Worm (Caenorhabditis elegans) whole organism, L1 larva: ENCODE measurements around the gene E01G4.3.

Source experiments
- C16A3.4 ChIP-seq: fragments of 150-350 bp; optimal IDR thresholded peaks from 2 replicates; lab custom pipeline; 2014; ENCODE audit warnings: missing biosample characterization, missing genetic modification characterization
- C34B4.2 ChIP-seq: sonication (generic microtip); optimal IDR thresholded peaks from 2 replicates; lab custom pipeline; 2017; ENCODE audit warnings: mild to moderate bottlenecking, missing genetic modification characterization, missing compliant biosample characterization
- aha-1 ChIP-seq: fragments of 150-350 bp; optimal IDR thresholded peaks from 2 replicates; lab custom pipeline; 2014; ENCODE audit warnings: missing biosample characterization, missing genetic modification characterization
- ama-1 ChIP-seq: fragments of 150-350 bp; optimal IDR thresholded peaks from 2 replicates; lab custom pipeline; 2014
- ceh-82 ChIP-seq, 3 experiments: fragments of 150-350 bp in 1 of 3; sonication (generic microtip) in 2 of 3; optimal IDR thresholded peaks; 2 replicates each; lab custom pipeline; 2014 to 2017; ENCODE audit warnings: missing biosample characterization in 3 of 3, missing genetic modification characterization in 3 of 3
- ces-1 ChIP-seq: fragments of 150-350 bp; optimal IDR thresholded peaks from 2 replicates; lab custom pipeline; 2014; ENCODE audit warnings: missing biosample characterization, missing genetic modification reagents, missing genetic modification characterization
- dpl-1 ChIP-seq, 3 experiments: fragments of 150-350 bp in 2 of 3; sonication (generic microtip) in 1 of 3; optimal IDR thresholded peaks; 2 replicates each; lab custom pipeline; 2014 to 2017; ENCODE audit warnings: missing biosample characterization in 3 of 3, missing genetic modification characterization in 3 of 3, missing genetic modification reagents in 3 of 3
- dsc-1 ChIP-seq: sonication (generic microtip); optimal IDR thresholded peaks from 2 replicates; lab custom pipeline; 2016; ENCODE audit warnings: mild to moderate bottlenecking, missing genetic modification characterization, missing compliant biosample characterization
- efl-1 ChIP-seq, 4 experiments: fragments of 150-350 bp; optimal IDR thresholded peaks in 3 of 4; peaks in 1 of 4; 1 replicate in 1 of 4; 2 replicates in 3 of 4; lab custom pipeline; 2014; ENCODE audit warnings: missing biosample characterization in 2 of 4, missing genetic modification characterization in 2 of 4, missing genetic modification reagents in 2 of 4
- egl-27 ChIP-seq, 2 experiments: fragments of 150-350 bp in 1 of 2; sonication (generic microtip); optimal IDR thresholded peaks; 3 replicates each; lab custom pipeline; 2017 to 2018; ENCODE audit warnings: missing biosample characterization in 2 of 2, missing genetic modification characterization in 2 of 2, missing genetic modification reagents in 2 of 2
- elt-2 ChIP-seq: sonication (generic microtip); optimal IDR thresholded peaks from 2 replicates; lab custom pipeline; 2016; ENCODE audit warnings: missing genetic modification characterization, mild to moderate bottlenecking, inconsistent platforms, missing compliant biosample characterization, missing genetic modification reagents
- fkh-10 ChIP-seq: sonication (generic microtip); optimal IDR thresholded peaks from 2 replicates; lab custom pipeline; 2017; ENCODE audit warnings: missing biosample characterization, missing genetic modification reagents, missing genetic modification characterization
- fkh-4 ChIP-seq: sonication (generic microtip); optimal IDR thresholded peaks from 2 replicates; lab custom pipeline; 2016; ENCODE audit warnings: missing compliant biosample characterization, missing genetic modification characterization, borderline replicate concordance
- fkh-8 ChIP-seq: sonication (generic microtip); optimal IDR thresholded peaks from 2 replicates; lab custom pipeline; 2016; ENCODE audit warnings: mild to moderate bottlenecking, missing genetic modification characterization, missing compliant biosample characterization
- fos-1 ChIP-seq: fragments of 150-350 bp; optimal IDR thresholded peaks from 2 replicates; lab custom pipeline; 2014; ENCODE audit warnings: missing biosample characterization, missing genetic modification characterization
- hlh-17 ChIP-seq: fragments of 200-800 bp; sonication (Bioruptor generic); optimal IDR thresholded peaks from 2 replicates; lab custom pipeline; 2018; ENCODE audit warnings: missing genetic modification characterization, mild to moderate bottlenecking, missing compliant biosample characterization, moderate library complexity, borderline replicate concordance
- hlh-4 ChIP-seq: sonication (generic microtip); optimal IDR thresholded peaks from 2 replicates; lab custom pipeline; 2016; ENCODE audit warnings: mild to moderate bottlenecking, missing genetic modification characterization, missing compliant biosample characterization
- hpl-2 ChIP-seq: fragments of 150-350 bp; optimal IDR thresholded peaks from 2 replicates; lab custom pipeline; 2014; ENCODE audit warnings: missing biosample characterization, missing genetic modification reagents, missing genetic modification characterization
- irx-1 ChIP-seq: sonication (generic microtip); optimal IDR thresholded peaks from 2 replicates; lab custom pipeline; 2016; ENCODE audit warnings: missing genetic modification characterization, missing compliant biosample characterization
- isw-1 ChIP-seq: fragments of 200-800 bp; sonication (Bioruptor generic); IDR thresholded peaks from 2 replicates; pipeline ENCODE4 v1.3.6; 2022; ENCODE audit warnings: missing genetic modification characterization, missing compliant biosample characterization
- jun-1 ChIP-seq: fragments of 150-350 bp; optimal IDR thresholded peaks from 2 replicates; lab custom pipeline; 2014; ENCODE audit warnings: missing biosample characterization, missing genetic modification reagents, missing genetic modification characterization
- lin-15B ChIP-seq: fragments of 150-350 bp; sonication (generic microtip); optimal IDR thresholded peaks from 3 replicates; lab custom pipeline; 2014; ENCODE audit warnings: missing biosample characterization, missing genetic modification characterization
- lir-3 ChIP-seq: sonication (generic microtip); optimal IDR thresholded peaks from 2 replicates; lab custom pipeline; 2016; ENCODE audit warnings: mild to moderate bottlenecking, missing genetic modification characterization, moderate library complexity, missing compliant biosample characterization; ENCODE audit not compliant: poor library complexity
- mab-9 ChIP-seq: fragments of 200-800 bp; sonication (Bioruptor generic); IDR thresholded peaks from 2 replicates; pipeline ENCODE4 v1.3.6; 2022; ENCODE audit warnings: missing genetic modification reagents, missing genetic modification characterization, missing compliant biosample characterization
- mdl-1 ChIP-seq, 2 experiments: fragments of 150-350 bp; optimal IDR thresholded peaks; 2 replicates each; lab custom pipeline; 2014 to 2017; ENCODE audit warnings: missing biosample characterization in 2 of 2, missing genetic modification characterization in 2 of 2, inconsistent platforms in 1 of 2
- nhr-11 ChIP-seq: fragments of 150-350 bp; optimal IDR thresholded peaks from 2 replicates; lab custom pipeline; 2014; ENCODE audit warnings: missing biosample characterization, missing genetic modification characterization
- nhr-237 ChIP-seq: fragments of 150-350 bp; optimal IDR thresholded peaks from 2 replicates; lab custom pipeline; 2014; ENCODE audit warnings: missing biosample characterization, missing genetic modification characterization
- nhr-47 ChIP-seq: sonication (generic microtip); optimal IDR thresholded peaks from 2 replicates; lab custom pipeline; 2016; ENCODE audit warnings: mild to moderate bottlenecking, missing genetic modification characterization, moderate library complexity, missing compliant biosample characterization
- nhr-71 ChIP-seq: sonication (generic microtip); optimal IDR thresholded peaks from 2 replicates; lab custom pipeline; 2016; ENCODE audit warnings: mild to moderate bottlenecking, missing genetic modification characterization, moderate library complexity, missing compliant biosample characterization
- nhr-84 ChIP-seq: sonication (generic microtip); optimal IDR thresholded peaks from 2 replicates; lab custom pipeline; 2017; ENCODE audit warnings: missing biosample characterization, missing genetic modification characterization
- nhr-85 ChIP-seq: sonication (generic microtip); peaks from one replicate; lab custom pipeline; 2016; ENCODE audit warnings: missing genetic modification characterization, inconsistent platforms, missing compliant biosample characterization
- snu-23 ChIP-seq: sonication (generic microtip); optimal IDR thresholded peaks from 2 replicates; lab custom pipeline; 2016; ENCODE audit warnings: missing genetic modification characterization, missing compliant biosample characterization
- sox-4 ChIP-seq: sonication (generic microtip); optimal IDR thresholded peaks from 2 replicates; lab custom pipeline; 2016; ENCODE audit warnings: missing genetic modification characterization, missing compliant biosample characterization
- sptf-1 ChIP-seq: fragments of 150-350 bp; optimal IDR thresholded peaks from 2 replicates; lab custom pipeline; 2014; ENCODE audit warnings: missing biosample characterization, missing genetic modification characterization
- tbx-2 ChIP-seq: sonication (generic microtip); optimal IDR thresholded peaks from 2 replicates; lab custom pipeline; 2016; ENCODE audit warnings: missing genetic modification characterization, missing compliant biosample characterization
- tlp-1 ChIP-seq: fragments of 150-350 bp; optimal IDR thresholded peaks from 2 replicates; lab custom pipeline; 2014; ENCODE audit warnings: missing biosample characterization, missing genetic modification characterization

The E01G4.3 gene

DNA sequence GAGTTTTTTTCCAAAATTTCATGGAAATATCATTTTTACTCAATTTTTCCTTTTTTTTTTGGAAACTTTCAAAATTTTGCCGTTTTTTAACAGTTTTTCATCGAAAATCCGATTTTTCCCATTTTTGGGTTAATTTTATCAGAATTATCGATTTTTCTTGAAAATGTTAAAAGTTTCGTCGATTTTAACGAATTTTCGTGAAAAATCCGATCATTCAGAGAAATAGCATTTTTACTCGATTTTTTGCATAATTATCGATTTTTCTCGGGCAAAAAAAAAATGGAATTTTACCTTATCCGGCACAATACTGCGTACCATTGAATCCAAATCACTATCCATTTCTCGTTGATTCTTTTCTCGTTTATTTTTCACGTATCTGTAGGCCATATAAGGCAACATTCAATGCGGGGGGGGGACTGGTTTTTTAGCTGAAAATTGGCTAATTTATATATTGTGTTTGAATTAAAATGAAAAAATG is 22.2 kb downstream of the E01G4.3 start, which contains the start of gene tbc-14:
TSS of gene tbc-14 (minus strand) at position 428 of the 478 bp plus-strand sequence.
- TF ChIP-seq fkh-10 (GFP tag; lab: Kevin White, UChicago) (no peak), sox-4 (tag; lab: Kevin White, UChicago) (no peak), efl-1 (optimal IDR thresholded peaks at IDR 0.05; lab: Kevin White, UChicago) (no peak), efl-1 (GFP tag; optimal IDR thresholded peaks at IDR 0.05 in 1 of 2; lab: Kevin White, UChicago) (peak in 1 of 2 experiments; percentile 55), nhr-47 (tag; lab: Kevin White, UChicago) (no peak), aha-1 (tag; lab: Kevin White, UChicago) (no peak)

DNA sequence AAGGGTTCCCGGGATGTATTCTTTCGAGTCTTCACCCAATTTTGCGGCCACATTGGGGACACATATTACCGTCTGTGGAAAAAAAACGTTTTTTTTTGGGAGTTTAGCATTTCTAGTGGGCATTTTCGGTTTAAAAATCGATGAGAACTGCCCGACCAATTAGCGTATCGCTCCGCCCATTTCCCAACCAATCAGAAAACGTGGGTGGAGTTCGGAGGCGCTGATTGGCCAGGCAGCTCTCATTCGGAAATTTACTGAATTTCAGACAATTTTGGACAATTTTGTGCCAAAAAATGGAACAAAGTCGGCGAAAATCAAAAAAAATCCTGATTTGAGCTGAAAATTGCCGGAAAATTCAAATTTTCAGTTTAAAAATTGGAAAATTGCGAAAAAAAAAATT is 22.8 kb downstream of the E01G4.3 start:
- TF ChIP-seq jun-1 (tag; lab: Kevin White, UChicago): no peak
- TF ChIP-seq nhr-85 (tag; lab: Kevin White, UChicago): peak; percentile 58

DNA sequence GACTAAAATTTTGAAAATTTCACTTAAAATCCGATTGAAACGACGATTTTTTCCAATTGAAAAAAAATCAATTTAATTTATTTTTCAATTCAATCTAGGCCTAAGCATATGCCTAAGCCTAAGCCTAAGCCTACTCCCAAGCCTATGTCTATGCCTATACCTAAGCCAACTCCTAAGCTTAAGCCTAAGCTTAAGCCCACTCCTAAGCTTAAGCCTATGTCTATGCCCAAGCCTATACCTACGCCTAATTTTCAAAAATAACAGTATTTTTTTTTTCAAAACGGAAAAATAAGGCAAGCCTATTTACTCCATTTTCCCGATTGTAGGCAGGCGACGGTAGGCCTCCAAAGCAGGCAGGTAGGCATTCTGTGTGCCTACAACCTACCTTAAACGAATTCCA is 25.1 kb downstream of the E01G4.3 start:
- TF ChIP-seq mdl-1 (tag; optimal IDR thresholded peaks at IDR 0.05; lab: Kevin White, UChicago) (no peak), nhr-47 (tag; lab: Kevin White, UChicago) (no peak), tlp-1 (tag; lab: Kevin White, UChicago) (no peak), nhr-237 (tag; lab: Kevin White, UChicago) (no peak), fkh-8 (tag; lab: Kevin White, UChicago) (no peak), C34B4.2 (tag; lab: Kevin White, UChicago) (no peak), elt-2 (tag; lab: Kevin White, UChicago) (no peak), dsc-1 (tag; lab: Kevin White, UChicago) (no peak), nhr-84 (tag; lab: Kevin White, UChicago) (no peak), isw-1 (GFP tag; lab: Robert Waterston, UW) (no peak), mab-9 (GFP tag; lab: Robert Waterston, UW) (no peak), hlh-17 (GFP tag; lab: Kevin White, UChicago) (no peak), sptf-1 (tag; lab: Kevin White, UChicago) (no peak)

DNA sequence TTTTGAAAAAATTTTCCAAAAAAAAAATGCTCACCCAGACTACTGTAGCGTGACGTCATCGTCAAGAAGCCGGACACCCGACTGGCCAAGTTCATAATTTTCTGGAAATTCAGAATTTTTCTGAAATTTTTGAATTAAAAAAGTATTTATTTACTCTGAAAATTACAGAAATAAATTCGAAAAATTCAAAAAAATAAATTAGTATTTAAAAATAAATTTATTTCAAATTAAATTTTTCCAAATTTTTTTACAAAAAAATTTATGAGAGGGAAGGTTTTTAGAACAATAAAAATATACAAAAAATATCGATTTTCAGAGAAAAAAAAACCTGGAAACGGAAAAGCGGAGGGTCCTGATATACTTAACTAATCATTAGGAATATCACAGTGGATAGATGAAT is 32.7 kb downstream of the E01G4.3 start, which contains the start of gene Y48E1C.4:
TSS of gene Y48E1C.4 (minus strand) at position 101 of the 400 bp plus-strand sequence.
- TF ChIP-seq ama-1 (lab: Kevin White, UChicago) (no peak), egl-27 (tag; optimal IDR thresholded peaks at IDR 0.05; lab: Kevin White, UChicago) (no peak), irx-1 (no peak), ceh-82 (tag; optimal IDR thresholded peaks at IDR 0.05; lab: Kevin White, UChicago) (no peak), ces-1 (no peak), lir-3 (tag; lab: Kevin White, UChicago) (no peak), fos-1 (no peak), nhr-47 (tag; lab: Kevin White, UChicago) (no peak), fkh-4 (no peak), dpl-1 (GFP tag; optimal IDR thresholded peaks at IDR 0.05; lab: Kevin White, UChicago) (no peak), nhr-71 (tag; lab: Kevin White, UChicago) (no peak), snu-23 (GFP tag; lab: Kevin White, UChicago) (no peak), hlh-4 (tag; lab: Kevin White, UChicago) (no peak), C16A3.4 (tag; lab: Kevin White, UChicago) (no peak), sox-4 (tag; lab: Kevin White, UChicago) (no peak), lin-15B (tag; lab: Kevin White, UChicago) (no peak), tbx-2 (tag; lab: Kevin White, UChicago) (no peak), nhr-11 (tag; lab: Kevin White, UChicago) (no peak), hpl-2 (no peak)
